Worm (Caenorhabditis elegans) whole organism, L4 larva: ENCODE results near the gene F54H12.8.

Experiments
- F26F4.8 ChIP-seq: fragments of 200-800 bp; sonication (Bioruptor generic); conservative IDR thresholded peaks from 2 replicates; pipeline ENCODE4 v1.3.6; 2022; ENCODE audit warnings: missing genetic modification characterization, missing compliant biosample characterization
- arid-1 ChIP-seq: fragments of 200-800 bp; sonication (Bioruptor generic); conservative IDR thresholded peaks from 2 replicates; pipeline ENCODE4 v1.3.6; 2022; ENCODE audit warnings: missing genetic modification reagents, missing genetic modification characterization, missing compliant biosample characterization
- fkh-10 ChIP-seq: fragments of 150-350 bp; optimal IDR thresholded peaks from 2 replicates; lab custom pipeline; 2014; ENCODE audit warnings: missing biosample characterization, missing genetic modification reagents, missing genetic modification characterization
- hlh-11 ChIP-seq: fragments of 200-800 bp; sonication (Bioruptor generic); optimal IDR thresholded peaks from 2 replicates; lab custom pipeline; 2018; ENCODE audit warnings: mild to moderate bottlenecking, missing genetic modification characterization, missing compliant biosample characterization
- mdl-1 ChIP-seq, 2 experiments: fragments of 150-350 bp in 1 of 2; sonication (generic microtip) in 1 of 2; optimal IDR thresholded peaks; 2 replicates each; lab custom pipeline; 2014 to 2017; ENCODE audit warnings: missing biosample characterization in 2 of 2, missing genetic modification characterization in 2 of 2

DNA sequence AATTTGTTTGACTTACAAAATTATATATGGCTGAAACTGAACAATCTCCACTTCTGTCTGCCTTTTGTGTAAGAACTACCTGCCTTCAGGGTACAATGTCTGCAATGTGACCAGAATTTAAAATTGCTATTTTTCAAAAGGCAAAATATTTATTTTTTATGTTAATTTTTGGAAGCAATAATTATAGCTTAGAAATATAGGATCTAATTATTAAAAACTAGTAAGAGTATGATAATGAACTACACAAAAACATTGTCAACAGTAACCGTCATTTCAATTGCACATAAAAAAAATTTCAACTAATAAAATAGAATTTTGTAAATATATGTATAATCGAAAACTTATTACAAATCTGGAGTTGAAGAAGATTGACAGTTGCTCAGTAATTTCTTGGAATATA is 12.1 kb downstream of the F54H12.8 start, which contains the start of gene C29E4.9:
- no peak for TF ChIP-seq arid-1 (GFP tag; lab: Robert Waterston, UW)
- no peak for TF ChIP-seq fkh-10
- TF ChIP-seq hlh-11 (tag; lab: Kevin White, UChicago): no peak
- TF ChIP-seq F26F4.8: no peak
- TF ChIP-seq mdl-1 (tag; optimal IDR thresholded peaks at IDR 0.05; lab: Kevin White, UChicago): no peak
